Worm (Caenorhabditis elegans): ENCODE measurements around the gene F09E5.11.

The F09E5.11 gene

DNA sequence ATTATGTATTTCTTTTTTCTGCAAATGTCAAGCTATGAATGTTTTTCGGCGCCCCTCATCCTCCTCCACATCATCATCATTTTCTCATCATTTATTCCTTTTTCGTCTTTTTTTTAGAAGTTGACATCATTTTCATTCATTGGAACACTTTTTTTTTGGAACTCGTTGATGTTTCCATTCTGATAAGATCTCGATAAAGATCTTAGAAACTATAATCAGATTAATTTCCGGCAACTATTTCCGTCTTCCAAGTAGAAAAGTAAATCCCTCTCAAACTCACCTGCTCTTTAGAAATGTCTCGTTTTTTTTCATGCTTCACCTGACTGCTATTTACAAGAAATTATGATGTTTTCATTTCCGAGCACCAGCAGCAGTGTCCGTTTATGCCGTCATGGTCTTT, 29.1 kb downstream of the F09E5.11 start:
- TF ChIP-seq W03F9.2 (tag; optimal IDR thresholded peaks at IDR 0.05), result no peak
- no peak for TF ChIP-seq him-1 (tag; optimal IDR thresholded peaks at IDR 0.05)
- no peak for TF ChIP-seq dao-5 (tag; optimal IDR thresholded peaks at IDR 0.05)

- TF ChIP-seq dao-5 (tag; optimal IDR thresholded peaks at IDR 0.05), result no peak
Measured at ce11 chrII:5326891-5327290, 31.1 kb downstream of the F09E5.11 start.

- TF ChIP-seq him-1 (tag; optimal IDR thresholded peaks at IDR 0.05) (peak; percentile 74), W03F9.2 (tag; optimal IDR thresholded peaks at IDR 0.05) (no peak)
Measured at ce11 chrII:5326024-5326627, 31.9 kb downstream of the F09E5.11 start.

DNA sequence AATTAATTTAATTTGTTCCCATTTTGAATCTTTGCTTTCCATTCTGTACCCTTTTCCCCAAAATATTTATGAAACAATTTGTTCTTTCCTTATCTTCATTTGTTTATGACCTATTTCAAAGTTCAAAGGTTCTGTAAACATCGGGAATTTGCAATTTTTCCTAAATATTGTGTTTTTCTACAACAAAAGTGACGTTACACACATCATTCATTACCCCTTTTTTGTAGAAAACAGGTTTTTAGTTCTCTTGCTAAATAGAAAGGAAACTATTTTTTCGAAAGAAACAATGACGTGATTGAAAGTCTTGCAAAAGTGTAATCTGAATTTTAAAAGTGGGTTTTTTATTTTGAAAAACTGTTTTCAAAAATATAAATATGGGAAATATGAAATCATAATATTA, 33.3 kb downstream of the F09E5.11 start:
- TF ChIP-seq W03F9.2 (tag; optimal IDR thresholded peaks at IDR 0.05), result no peak
- no peak for TF ChIP-seq him-1 (tag; optimal IDR thresholded peaks at IDR 0.05)
- TF ChIP-seq dao-5 (tag; optimal IDR thresholded peaks at IDR 0.05), result no peak

DNA sequence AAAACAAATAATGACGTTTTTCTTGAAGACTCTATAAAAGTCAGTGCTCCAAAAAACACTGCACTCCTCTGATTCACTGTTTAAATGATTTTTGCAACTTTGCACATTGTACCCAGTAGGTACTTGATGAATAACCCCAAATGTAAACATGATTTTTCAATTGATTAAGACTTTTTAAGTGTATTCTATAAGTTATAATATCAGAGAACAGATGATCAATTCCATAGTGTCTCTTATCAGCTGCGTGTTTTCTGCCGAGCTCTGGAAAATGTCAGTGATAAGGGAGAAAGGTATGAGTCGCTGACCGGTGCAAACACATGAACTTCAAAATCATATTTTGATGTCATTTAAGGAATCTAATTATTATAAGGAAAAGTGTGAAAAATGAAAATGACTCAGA, 34.2 kb downstream of the F09E5.11 start:
- TF ChIP-seq him-1 (tag; optimal IDR thresholded peaks at IDR 0.05) (no peak), dao-5 (tag; optimal IDR thresholded peaks at IDR 0.05) (no peak), W03F9.2 (tag; optimal IDR thresholded peaks at IDR 0.05) (no peak)

DNA sequence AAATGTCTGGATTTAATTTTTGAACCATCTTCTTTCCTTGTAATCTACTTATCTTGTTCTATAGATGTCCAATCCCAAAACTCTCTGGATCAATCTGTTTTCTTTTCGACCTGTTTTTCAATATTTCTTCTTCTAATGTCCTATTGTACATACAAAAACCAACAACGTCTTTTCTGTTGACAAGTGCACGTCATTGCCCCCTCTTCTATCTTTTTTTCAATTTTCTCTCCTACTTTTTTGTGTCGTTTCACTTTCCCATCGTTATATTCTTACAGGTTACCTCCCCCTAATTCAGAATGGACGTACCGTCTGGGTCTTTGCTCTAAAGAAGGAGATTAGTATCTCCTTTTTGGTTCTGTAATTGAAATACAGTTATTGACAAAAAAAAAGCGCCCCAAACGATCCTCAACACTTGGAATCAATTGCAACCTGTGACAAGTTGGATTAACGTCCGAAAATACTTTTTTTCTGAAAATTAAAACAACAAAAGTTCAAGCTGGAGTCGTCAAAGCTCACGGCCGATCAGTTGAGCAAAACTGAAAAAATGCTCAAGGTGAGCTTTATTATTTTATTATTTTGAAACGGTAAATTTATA, 35.2 kb downstream of the F09E5.11 start, which contains the start of gene vhp-1:
vhp-1 (plus strand) TSS at position 545 of the 595 bp plus-strand sequence.
- TF ChIP-seq dao-5 (tag; optimal IDR thresholded peaks at IDR 0.05) (no peak), him-1 (tag; optimal IDR thresholded peaks at IDR 0.05) (no peak), W03F9.2 (tag; optimal IDR thresholded peaks at IDR 0.05) (no peak)

DNA sequence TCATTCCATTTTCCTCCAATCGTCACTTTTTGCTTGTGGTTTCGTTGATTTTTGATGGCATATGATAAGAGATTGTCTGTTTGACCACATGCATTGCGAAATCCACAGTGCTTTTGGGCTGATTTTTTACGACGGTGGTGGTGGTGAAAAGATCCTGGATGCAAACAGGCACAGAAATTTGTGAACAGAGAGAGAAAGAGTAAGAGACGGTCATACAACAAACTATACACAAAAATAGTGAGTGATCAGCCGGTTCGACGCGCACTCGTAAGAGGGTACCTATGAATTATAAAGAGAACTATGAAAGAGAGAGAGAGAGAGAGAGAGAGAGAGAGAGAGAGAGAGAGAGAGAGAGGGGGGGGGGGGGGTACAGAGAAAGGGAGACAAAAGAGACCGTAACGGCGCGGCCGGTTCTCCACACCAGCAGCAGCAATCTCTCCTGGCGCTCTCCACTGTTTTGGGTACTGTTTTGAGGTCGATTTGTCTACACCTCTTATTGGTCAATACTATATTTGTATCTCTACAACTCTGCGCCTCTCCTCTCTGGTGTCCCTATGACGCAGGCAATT, 36.2 kb downstream of the F09E5.11 start:
- TF ChIP-seq dao-5 (tag; optimal IDR thresholded peaks at IDR 0.05) (no peak), W03F9.2 (tag; optimal IDR thresholded peaks at IDR 0.05) (peak; percentile 8), him-1 (tag; optimal IDR thresholded peaks at IDR 0.05) (no peak)

DNA sequence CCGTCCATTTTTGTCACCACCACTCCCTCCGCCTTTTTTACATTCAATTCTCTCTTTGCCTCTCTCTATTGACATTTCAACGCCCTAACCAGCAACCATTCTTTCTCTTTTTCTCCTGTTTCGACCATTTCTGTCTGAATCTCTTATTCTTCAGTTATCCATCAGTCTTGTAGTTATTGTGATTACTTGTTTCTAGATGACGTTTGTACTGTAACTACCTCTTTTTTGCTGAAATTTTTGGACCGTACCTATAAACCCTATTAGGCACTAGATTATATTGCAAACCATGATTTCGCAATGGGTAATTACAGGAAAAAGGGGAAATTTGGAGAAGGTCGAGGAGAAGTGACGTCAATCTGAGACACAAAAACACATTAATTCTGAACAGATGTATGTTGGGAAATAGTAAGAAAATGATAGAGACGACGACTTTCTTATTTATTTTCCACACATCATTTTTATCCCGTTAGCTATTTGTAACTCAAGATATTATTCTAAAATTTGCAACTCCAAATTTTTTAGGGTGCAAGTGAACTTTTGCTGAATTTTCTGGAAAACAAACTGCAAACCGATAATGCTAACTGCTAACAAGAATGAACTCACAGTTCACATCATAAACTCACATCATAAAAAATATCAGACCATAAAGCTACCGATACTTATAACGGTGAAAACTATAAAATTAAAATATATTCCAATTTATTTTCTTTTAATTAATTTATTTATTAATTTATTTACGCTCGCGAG, 37.6 kb downstream of the F09E5.11 start:
- TF ChIP-seq dao-5 (tag; optimal IDR thresholded peaks at IDR 0.05) (no peak), W03F9.2 (tag; optimal IDR thresholded peaks at IDR 0.05) (no peak), him-1 (tag; optimal IDR thresholded peaks at IDR 0.05) (no peak)

- TF ChIP-seq W03F9.2 (tag; optimal IDR thresholded peaks at IDR 0.05), result no peak
- TF ChIP-seq dao-5 (tag; optimal IDR thresholded peaks at IDR 0.05), result no peak
- TF ChIP-seq him-1 (tag; optimal IDR thresholded peaks at IDR 0.05), result no peak
Measured at ce11 chrII:5311746-5312145, 46.2 kb downstream of the F09E5.11 start, which contains the start of gene gcy-12. TSS of gene gcy-12 (plus strand) at chrII:5312046.

ce11 chrII:5310795-5311194, 47.2 kb downstream of the F09E5.11 start:
- TF ChIP-seq him-1 (tag; optimal IDR thresholded peaks at IDR 0.05) (no peak), dao-5 (tag; optimal IDR thresholded peaks at IDR 0.05) (no peak), W03F9.2 (tag; optimal IDR thresholded peaks at IDR 0.05) (no peak)

DNA sequence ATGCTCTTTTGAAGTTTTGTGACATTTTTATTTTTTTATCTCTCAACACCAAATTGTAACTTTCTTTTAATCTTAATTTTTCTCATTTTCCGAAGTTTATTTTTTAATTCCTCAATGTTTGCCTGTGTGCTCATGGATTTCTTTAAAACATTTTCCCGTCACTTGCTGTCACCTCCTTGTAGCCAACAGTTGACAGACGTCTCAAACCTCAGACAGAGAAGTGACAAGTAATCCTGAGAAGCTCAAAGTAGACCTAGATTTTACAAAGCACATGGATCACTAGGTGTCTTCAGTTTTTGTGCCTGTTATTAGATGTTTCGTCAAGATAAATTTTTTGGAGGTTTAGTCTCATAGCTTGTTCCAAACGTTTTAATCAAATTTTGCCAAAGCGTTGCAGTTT, 48.3 kb downstream of the F09E5.11 start:
- TF ChIP-seq dao-5 (tag; optimal IDR thresholded peaks at IDR 0.05) (no peak), him-1 (tag; optimal IDR thresholded peaks at IDR 0.05) (no peak), W03F9.2 (tag; optimal IDR thresholded peaks at IDR 0.05) (no peak)

- TF ChIP-seq him-1 (tag; optimal IDR thresholded peaks at IDR 0.05) (no peak), W03F9.2 (tag; optimal IDR thresholded peaks at IDR 0.05) (no peak), dao-5 (tag; optimal IDR thresholded peaks at IDR 0.05) (no peak)
Measured at ce11 chrII:5308961-5309360, 49.0 kb downstream of the F09E5.11 start.
